Fruit fly (Drosophila melanogaster): ENCODE measurements around the gene CG34348.

DNA sequence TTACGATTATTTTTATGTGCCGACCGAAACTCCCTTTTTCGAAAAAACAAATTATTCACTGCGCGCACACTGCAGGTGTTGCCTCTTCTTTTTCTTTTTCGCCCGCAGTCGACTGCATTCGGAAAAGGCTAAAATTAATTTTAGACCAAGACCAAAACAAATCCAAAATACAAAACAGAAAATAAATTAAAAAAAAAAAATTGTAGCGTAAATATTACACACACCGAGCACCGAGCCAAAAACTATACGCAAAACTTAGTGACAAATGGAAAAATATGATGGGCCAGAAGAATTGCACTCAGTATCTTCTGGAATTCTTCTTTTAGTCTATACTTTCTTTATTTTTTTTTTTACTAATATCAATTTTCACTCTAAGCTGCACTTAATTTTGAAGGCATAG, 37.0 kb upstream of the CG34348 start, which contains the start of gene CG44422:
- TF ChIP-seq CG5204 (GFP tag; optimal IDR thresholded peaks at IDR 0.05) (no peak), Crg-1 (GFP tag; optimal IDR thresholded peaks at IDR 0.05) (no peak), pad (GFP tag; optimal IDR thresholded peaks at IDR 0.05) (no peak), ovo (GFP tag; optimal IDR thresholded peaks at IDR 0.05) (no peak), toe (GFP tag; optimal IDR thresholded peaks at IDR 0.05) (no peak), CG7101 (tag; optimal IDR thresholded peaks at IDR 0.05) (no peak), cic (GFP tag; optimal IDR thresholded peaks at IDR 0.05) (no peak), CG33017 (tag; optimal IDR thresholded peaks at IDR 0.05) (no peak), CG7045 (GFP tag; optimal IDR thresholded peaks at IDR 0.05) (no peak), tj (GFP tag; optimal IDR thresholded peaks at IDR 0.05) (no peak), kay (GFP tag; ENCODE audit: borderline replicate concordance) (no peak), cnc (optimal IDR thresholded peaks at IDR 0.05) (no peak), Hr96 (GFP tag; optimal IDR thresholded peaks at IDR 0.05) (no peak)

All from whole organism, adult.